Worm (Caenorhabditis elegans) whole organism, L2 larva: ENCODE data around the gene Y97E10C.1.
A peak's percentile ranks its signal among the peaks of the same experiment; 100 is the strongest.

Experiments
- lin-13 ChIP-seq: fragments of 150-350 bp; optimal IDR thresholded peaks from 2 replicates; lab custom pipeline; 2014; ENCODE audit warnings: missing biosample characterization, missing genetic modification reagents, missing genetic modification characterization
- lsy-2 ChIP-seq, 2 experiments: fragments of 150-350 bp in 1 of 2; sonication (generic microtip) in 1 of 2; optimal IDR thresholded peaks; 2 replicates each; lab custom pipeline; 2014 to 2017; ENCODE audit warnings: missing biosample characterization in 2 of 2, missing genetic modification characterization in 2 of 2

DNA sequence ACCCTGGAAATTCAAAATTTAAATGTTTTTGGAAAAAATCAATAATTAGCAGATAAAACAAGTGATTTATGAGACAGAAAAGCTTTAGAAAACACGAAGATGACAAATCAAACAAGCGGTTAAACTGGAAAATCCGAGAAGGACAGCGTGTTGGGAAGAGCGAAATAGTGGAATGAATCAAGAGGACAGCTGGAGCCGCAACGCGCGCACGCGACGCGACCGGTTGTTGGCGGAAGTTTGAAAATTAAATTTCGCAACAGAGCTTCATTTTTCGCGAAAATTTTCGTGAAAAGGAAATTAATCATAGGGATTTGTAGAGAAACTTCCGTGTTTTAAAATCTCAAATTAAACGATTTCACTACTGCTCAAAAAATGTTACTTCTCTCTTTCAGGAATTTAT lies 6.2 kb downstream of the Y97E10C.1 start, which contains the start of gene clic-1:
- peak; percentile 51 to 72 for TF ChIP-seq lsy-2 (tag; optimal IDR thresholded peaks at IDR 0.05; lab: Kevin White, UChicago)
- TF ChIP-seq lin-13 (GFP tag; lab: Kevin White, UChicago): peak; percentile 58
